Fruit fly (Drosophila melanogaster) whole organism, wandering third instar larva: Measurements from ENCODE around the gene ovm.
A peak's percentile ranks its signal among the peaks of the same experiment; 100 is the strongest.

ENCODE experiments used
- Abd-B ChIP-seq: fragments of >200 bp; optimal IDR thresholded peaks from 2 replicates; lab custom pipeline; 2017; ENCODE audit warnings: missing biosample characterization, missing genetic modification characterization
- CG32264 ChIP-seq: fragments of 200-800 bp; sonication (Bioruptor generic); optimal IDR thresholded peaks from 2 replicates; lab custom pipeline; 2016; ENCODE audit warnings: missing biosample characterization, missing genetic modification characterization
- CG9705 ChIP-seq: fragments of 200-800 bp; sonication (Bioruptor generic); optimal IDR thresholded peaks from 2 replicates; lab custom pipeline; 2018; ENCODE audit warnings: missing biosample characterization, mild to moderate bottlenecking, missing genetic modification characterization
- CrebA ChIP-seq: fragments of 200-800 bp; sonication (Bioruptor generic); optimal IDR thresholded peaks from 2 replicates; lab custom pipeline; 2016; ENCODE audit warnings: missing biosample characterization, mild to moderate bottlenecking, missing genetic modification characterization, borderline replicate concordance
- Dfd ChIP-seq: fragments of >200 bp; optimal IDR thresholded peaks from 2 replicates; lab custom pipeline; 2017; ENCODE audit warnings: missing biosample characterization, missing genetic modification characterization
- Dif ChIP-seq: fragments of 200-275, 200-300 bp; sonication (Bioruptor generic); optimal IDR thresholded peaks from 2 replicates; lab custom pipeline; 2018; ENCODE audit warnings: missing biosample characterization, missing genetic modification characterization; ENCODE audit not compliant: partially characterized antibody
- GATAd ChIP-seq: sonication (Bioruptor generic); optimal IDR thresholded peaks from 2 replicates; lab custom pipeline; 2016; ENCODE audit warnings: missing biosample characterization, missing genetic modification characterization
- HLH106 ChIP-seq: fragments of 200-800 bp; optimal IDR thresholded peaks from 3 replicates; lab custom pipeline; 2019; ENCODE audit warnings: missing biosample characterization, mild to moderate bottlenecking, missing genetic modification characterization, moderate library complexity
- Hnf4 ChIP-seq: fragments of 200-800 bp; sonication (Bioruptor generic); optimal IDR thresholded peaks from 2 replicates; lab custom pipeline; 2016; ENCODE audit warnings: missing biosample characterization, mild to moderate bottlenecking, missing genetic modification characterization
- Hr78 ChIP-seq: fragments of >200 bp; optimal IDR thresholded peaks from 2 replicates; lab custom pipeline; 2017; ENCODE audit warnings: missing biosample characterization, missing genetic modification characterization
- Hr83 ChIP-seq: fragments of 200-300 bp; sonication (Bioruptor generic); optimal IDR thresholded peaks from 2 replicates; lab custom pipeline; 2016; ENCODE audit warnings: missing biosample characterization, mild to moderate bottlenecking, missing genetic modification characterization, moderate library complexity; ENCODE audit not compliant: poor library complexity, severe bottlenecking
- Jra ChIP-seq: sonication (Bioruptor generic); optimal IDR thresholded peaks from 2 replicates; lab custom pipeline; 2016; ENCODE audit warnings: missing biosample characterization, missing genetic modification characterization
- Mio ChIP-seq: sonication (Bioruptor generic); optimal IDR thresholded peaks from 2 replicates; lab custom pipeline; 2016; ENCODE audit warnings: missing biosample characterization, missing genetic modification characterization
- Myc ChIP-seq: fragments of >200 bp; optimal IDR thresholded peaks from 2 replicates; lab custom pipeline; 2017
- N ChIP-seq: fragments of >200 bp; optimal IDR thresholded peaks from 2 replicates; lab custom pipeline; 2018; ENCODE audit warnings: missing biosample characterization, missing external identifiers, missing genetic modification characterization
- OdsH ChIP-seq: fragments of 200-800 bp; sonication (Bioruptor generic); optimal IDR thresholded peaks from 2 replicates; lab custom pipeline; 2016; ENCODE audit warnings: missing biosample characterization, mild to moderate bottlenecking, missing genetic modification characterization
- Rel ChIP-seq, 2 experiments: fragments of 200-800 bp; sonication (Bioruptor generic) in 1 of 2; optimal IDR thresholded peaks; 2 replicates in 1 of 2; 3 replicates in 1 of 2; lab custom pipeline; 2016 to 2019; ENCODE audit warnings: mild to moderate bottlenecking in 2 of 2, missing biosample characterization in 2 of 2, missing genetic modification characterization in 2 of 2, moderate library complexity in 1 of 2
- Sp1 ChIP-seq: fragments of 200-800 bp; sonication (Bioruptor generic); optimal IDR thresholded peaks from 3 replicates; lab custom pipeline; 2019; ENCODE audit warnings: missing biosample characterization, mild to moderate bottlenecking, missing genetic modification characterization, moderate library complexity
- Vsx2 ChIP-seq: fragments of 200-300, 225-300 bp; sonication (Bioruptor generic); optimal IDR thresholded peaks from 2 replicates; lab custom pipeline; 2018; ENCODE audit warnings: missing biosample characterization, missing genetic modification characterization; ENCODE audit not compliant: partially characterized antibody
- br ChIP-seq: fragments of 200-800 bp; sonication (Bioruptor generic); optimal IDR thresholded peaks from 2 replicates; lab custom pipeline; 2016; ENCODE audit warnings: missing biosample characterization, missing genetic modification characterization
- brk ChIP-seq: fragments of 200-800 bp; sonication (Bioruptor generic); optimal IDR thresholded peaks from 2 replicates; lab custom pipeline; 2016; ENCODE audit warnings: missing biosample characterization, mild to moderate bottlenecking, missing genetic modification characterization
- dl ChIP-seq, 2 experiments: fragments of 175-275, 200-275 bp in 1 of 2; fragments of 200-275 bp in 1 of 2; sonication (Bioruptor generic); optimal IDR thresholded peaks; lab custom pipeline; 2018; ENCODE audit warnings: mild to moderate bottlenecking in 2 of 2, missing biosample characterization in 2 of 2, missing genetic modification characterization in 2 of 2, moderate library complexity in 2 of 2; ENCODE audit not compliant: partially characterized antibody in 2 of 2, insufficient read depth in 1 of 2
- dmrt93B ChIP-seq: fragments of 200-800 bp; sonication (Bioruptor generic); optimal IDR thresholded peaks from 2 replicates; lab custom pipeline; 2018; ENCODE audit warnings: missing biosample characterization, mild to moderate bottlenecking, missing genetic modification characterization
- dsf ChIP-seq: sonication (Bioruptor generic); optimal IDR thresholded peaks from 2 replicates; lab custom pipeline; 2016; ENCODE audit warnings: missing biosample characterization, missing genetic modification characterization, borderline replicate concordance
- ey ChIP-seq: fragments of 200-800 bp; sonication (Bioruptor generic); optimal IDR thresholded peaks from 2 replicates; lab custom pipeline; 2016; ENCODE audit warnings: missing biosample characterization, missing genetic modification characterization
- foxo ChIP-seq, 2 experiments: fragments of 200-800 bp; sonication (Bioruptor generic); optimal IDR thresholded peaks; 2 replicates in 1 of 2; 3 replicates in 1 of 2; lab custom pipeline; 2016 to 2017; ENCODE audit warnings: missing biosample characterization in 2 of 2, missing genetic modification characterization in 2 of 2
- fru ChIP-seq: fragments of 200-800 bp; sonication (Bioruptor generic); optimal IDR thresholded peaks from 3 replicates; lab custom pipeline; 2016; ENCODE audit warnings: missing biosample characterization, mild to moderate bottlenecking, missing genetic modification characterization
- h ChIP-seq: fragments of 200-800 bp; sonication (Bioruptor generic); optimal IDR thresholded peaks from 3 replicates; lab custom pipeline; 2016; ENCODE audit warnings: missing biosample characterization, mild to moderate bottlenecking, missing genetic modification characterization
- jim ChIP-seq: fragments of 175-275, 200-325 bp; sonication (Bioruptor generic); optimal IDR thresholded peaks from 2 replicates; lab custom pipeline; 2016; ENCODE audit warnings: missing biosample characterization, mild to moderate bottlenecking, missing genetic modification characterization
- lola ChIP-seq: fragments of >200 bp; optimal IDR thresholded peaks from 2 replicates; lab custom pipeline; 2017; ENCODE audit warnings: missing biosample characterization, missing genetic modification characterization
- pan ChIP-seq: fragments of >200 bp; optimal IDR thresholded peaks from 2 replicates; lab custom pipeline; 2017
- psq ChIP-seq: fragments of 200-800 bp; sonication (Bioruptor generic); optimal IDR thresholded peaks from 3 replicates; lab custom pipeline; 2017; ENCODE audit warnings: missing biosample characterization, mild to moderate bottlenecking, missing genetic modification characterization, moderate library complexity
- rgr ChIP-seq: fragments of 200-800 bp; sonication (Bioruptor generic); optimal IDR thresholded peaks from 3 replicates; lab custom pipeline; 2016; ENCODE audit warnings: missing biosample characterization, mild to moderate bottlenecking, missing genetic modification characterization
- sage ChIP-seq: fragments of 200-800 bp; sonication (Bioruptor generic); optimal IDR thresholded peaks from 2 replicates; lab custom pipeline; 2016; ENCODE audit warnings: missing biosample characterization, mild to moderate bottlenecking, missing genetic modification characterization
- sv ChIP-seq: fragments of 200-800 bp; sonication (Bioruptor generic); optimal IDR thresholded peaks from 3 replicates; lab custom pipeline; 2016; ENCODE audit warnings: missing biosample characterization, missing genetic modification characterization
- tai ChIP-seq: sonication (Bioruptor generic); optimal IDR thresholded peaks from 2 replicates; lab custom pipeline; 2016; ENCODE audit warnings: missing biosample characterization, missing genetic modification characterization
- usp ChIP-seq: fragments of >200 bp; optimal IDR thresholded peaks from 2 replicates; lab custom pipeline; 2017; ENCODE audit warnings: missing biosample characterization, missing genetic modification characterization
- woc ChIP-seq: sonication (Bioruptor generic); optimal IDR thresholded peaks from 2 replicates; lab custom pipeline; 2016; ENCODE audit warnings: missing biosample characterization, mild to moderate bottlenecking, missing genetic modification characterization

ovm gene

DNA sequence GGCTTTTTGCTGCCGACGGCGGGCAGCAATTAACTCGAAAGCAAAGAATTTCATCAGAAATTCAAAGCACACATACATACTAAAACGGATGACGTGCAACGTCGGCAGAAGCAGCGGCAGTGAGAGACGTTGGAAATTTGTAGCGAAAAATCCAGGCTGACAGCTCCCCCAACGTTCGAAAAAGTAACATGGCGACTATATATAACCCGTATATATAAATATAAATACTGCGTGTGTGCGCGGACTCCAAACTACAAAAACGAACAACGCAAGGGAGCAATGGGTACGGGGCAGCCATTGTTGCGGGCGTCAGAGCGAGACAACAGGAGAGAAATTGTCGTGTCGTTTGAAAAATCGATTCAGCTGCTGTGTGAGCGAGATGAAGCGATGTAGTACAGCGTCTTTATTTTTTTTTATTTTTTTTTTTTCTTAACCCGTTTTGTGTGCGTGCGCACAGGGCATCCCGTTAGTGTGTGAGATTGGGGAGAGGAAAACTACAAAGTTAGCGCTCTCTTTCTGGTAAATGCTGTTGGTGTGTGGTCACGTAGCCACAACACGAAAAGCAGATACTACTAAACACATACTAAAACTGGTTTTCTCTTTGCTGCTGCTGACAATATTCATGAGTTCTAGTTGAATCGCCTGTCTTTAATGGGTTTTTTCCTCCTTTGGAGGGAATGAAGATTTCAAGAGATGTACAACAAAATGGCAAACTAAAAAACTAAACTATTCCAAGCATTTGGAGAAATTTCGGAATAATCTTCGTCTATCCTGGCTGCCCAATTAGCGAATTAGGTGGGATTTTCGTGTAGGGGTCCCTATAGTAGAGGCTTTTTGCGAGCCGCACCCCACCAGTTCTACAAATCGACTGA is 20.0 kb upstream of the ovm start:
- TF ChIP-seq dmrt93B (no peak), Sp1 (peak; percentile 79), CG9705 (peak; percentile 33), brk (peak; percentile 94), Jra (GFP tag; lab: Kevin White, UChicago) (peak; percentile 74), tai (GFP tag; lab: Kevin White, UChicago) (peak; percentile 54), Dfd (GFP tag; lab: Kevin White, UChicago) (no peak), dsf (GFP tag; lab: Kevin White, UChicago) (peak; percentile 45), Myc (no peak), Hr83 (GFP tag; lab: Kevin White, UChicago) (peak; percentile 77), br (GFP tag; lab: Kevin White, UChicago) (peak; percentile 81), HLH106 (tag; lab: Kevin White, UChicago) (peak; percentile 8), pan (lab: Kevin White, UChicago) (no peak), ey (no peak), OdsH (GFP tag; lab: Kevin White, UChicago) (peak; percentile 48), Mio (peak; percentile 14), fru (GFP tag; lab: Kevin White, UChicago) (peak; percentile 75), Hnf4 (GFP tag; lab: Kevin White, UChicago) (peak; percentile 72), jim (GFP tag; lab: Kevin White, UChicago) (peak; percentile 89), foxo (GFP tag; optimal IDR thresholded peaks at IDR 0.05; lab: Kevin White, UChicago) (peak; percentile 9 to 91), GATAd (no peak), CG32264 (GFP tag; lab: Kevin White, UChicago) (peak; percentile 48), psq (peak; percentile 65), woc (peak; percentile 40), rgr (GFP tag; lab: Kevin White, UChicago) (peak; percentile 50), sv (GFP tag; lab: Kevin White, UChicago) (peak; percentile 57), Abd-B (GFP tag; lab: Kevin White, UChicago) (no peak), Vsx2 (peak; percentile 74), Hr78 (GFP tag; lab: Kevin White, UChicago) (no peak), N (no peak), Rel (GFP tag; optimal IDR thresholded peaks at IDR 0.05; lab: Kevin White, UChicago) (peak; percentile 98), Rel (tag; optimal IDR thresholded peaks at IDR 0.05; lab: Kevin White, UChicago) (peak; percentile 57), h (peak; percentile 82), Dif (peak; percentile 55), usp (GFP tag; lab: Kevin White, UChicago) (no peak), lola (no peak), dl (GFP tag; optimal IDR thresholded peaks at IDR 0.05; lab: Kevin White, UChicago; ENCODE audit: insufficient read depth in 1 of 2, partially characterized antibody in 2 of 2) (peak; percentile 5 to 39), CrebA (GFP tag; lab: Kevin White, UChicago) (peak; percentile 97), sage (GFP tag; lab: Kevin White, UChicago) (peak; percentile 90)

DNA sequence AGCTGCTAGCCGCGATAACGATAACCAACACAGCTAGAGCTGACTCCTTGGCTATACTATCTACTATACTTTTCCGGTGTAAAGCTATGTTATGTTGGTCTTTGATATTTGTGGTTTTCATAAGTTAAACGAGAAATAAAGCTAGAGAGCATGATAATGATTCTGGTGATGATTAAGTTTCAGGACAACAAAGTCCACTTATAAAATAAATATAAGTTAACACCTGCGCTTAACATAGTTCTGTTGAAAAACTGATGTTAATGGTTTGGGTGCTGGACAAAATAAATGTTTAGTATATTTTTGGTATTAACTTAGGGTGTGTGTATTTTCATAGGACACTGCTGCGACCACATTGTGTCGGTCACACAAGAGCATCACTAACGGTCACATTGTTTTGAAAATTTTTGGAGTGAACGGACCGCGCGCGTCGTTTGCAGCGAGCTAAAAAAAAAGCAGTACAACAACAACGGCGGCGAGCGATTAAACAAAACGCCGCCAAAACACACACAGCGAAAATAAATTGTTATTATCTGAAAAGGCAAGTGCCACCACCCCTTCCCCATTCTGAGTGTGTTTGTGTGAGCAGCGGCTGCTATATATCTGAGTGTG is 18.0 kb upstream of the ovm start, which contains the start of the genes CG33635 and spen:
CG33635 (minus strand) TSS at position 16 of the 609 bp plus-strand sequence.
spen (plus strand) TSS at position 384 of the 609 bp plus-strand sequence.
- TF ChIP-seq CrebA (GFP tag; lab: Kevin White, UChicago), result no peak
- peak; percentile 39 for TF ChIP-seq HLH106 (tag; lab: Kevin White, UChicago)
- TF ChIP-seq sv (GFP tag; lab: Kevin White, UChicago), result no peak
- peak in 1 of 2 experiments; percentile 49 for TF ChIP-seq dl (GFP tag; optimal IDR thresholded peaks at IDR 0.05; lab: Kevin White, UChicago; ENCODE audit: insufficient read depth in 1 of 2, partially characterized antibody in 2 of 2)
- no peak for TF ChIP-seq Dfd (GFP tag; lab: Kevin White, UChicago)
- no peak for TF ChIP-seq CG9705
- TF ChIP-seq Hr78 (GFP tag; lab: Kevin White, UChicago), result no peak
- TF ChIP-seq h, result peak; percentile 72
- TF ChIP-seq Sp1, result peak; percentile 72
- TF ChIP-seq Vsx2, result peak; percentile 7
- TF ChIP-seq tai (GFP tag; lab: Kevin White, UChicago), result no peak
- no peak for TF ChIP-seq GATAd
- no peak for TF ChIP-seq usp (GFP tag; lab: Kevin White, UChicago)
- TF ChIP-seq Mio, result no peak
- TF ChIP-seq Abd-B (GFP tag; lab: Kevin White, UChicago), result no peak
- TF ChIP-seq Myc, result peak; percentile 88
- TF ChIP-seq brk, result peak; percentile 49
- peak; percentile 71 for TF ChIP-seq rgr (GFP tag; lab: Kevin White, UChicago)
- peak; percentile 70 for TF ChIP-seq Hr83 (GFP tag; lab: Kevin White, UChicago)
- TF ChIP-seq ey, result no peak
- peak; percentile 22 for TF ChIP-seq fru (GFP tag; lab: Kevin White, UChicago)
- TF ChIP-seq psq, result peak; percentile 55
- peak in 1 of 2 experiments; percentile 57 for TF ChIP-seq foxo (GFP tag; optimal IDR thresholded peaks at IDR 0.05; lab: Kevin White, UChicago)
- peak; percentile 69 for TF ChIP-seq sage (GFP tag; lab: Kevin White, UChicago)
- TF ChIP-seq Hnf4 (GFP tag; lab: Kevin White, UChicago), result peak; percentile 53
- peak; percentile 34 for TF ChIP-seq br (GFP tag; lab: Kevin White, UChicago)
- TF ChIP-seq N, result no peak
- no peak for TF ChIP-seq dmrt93B
- no peak for TF ChIP-seq Rel (GFP tag; optimal IDR thresholded peaks at IDR 0.05; lab: Kevin White, UChicago)
- peak; percentile 63 for TF ChIP-seq Rel (tag; optimal IDR thresholded peaks at IDR 0.05; lab: Kevin White, UChicago)
- TF ChIP-seq dsf (GFP tag; lab: Kevin White, UChicago), result no peak
- TF ChIP-seq lola, result no peak
- TF ChIP-seq Dif, result peak; percentile 22
- TF ChIP-seq jim (GFP tag; lab: Kevin White, UChicago), result peak; percentile 94
- peak; percentile 83 for TF ChIP-seq woc
- no peak for TF ChIP-seq Jra (GFP tag; lab: Kevin White, UChicago)
- peak; percentile 50 for TF ChIP-seq OdsH (GFP tag; lab: Kevin White, UChicago)
- TF ChIP-seq pan (lab: Kevin White, UChicago), result no peak
- TF ChIP-seq CG32264 (GFP tag; lab: Kevin White, UChicago), result no peak
